Worm (Caenorhabditis elegans) whole organism, L2 larva: ENCODE measurements around the gene clp-6.

ENCODE experiments used
- aly-2 ChIP-seq: fragments of 150-350 bp; optimal IDR thresholded peaks from 2 replicates; lab custom pipeline; 2014; ENCODE audit warnings: missing biosample characterization, missing genetic modification characterization
- ceh-16 ChIP-seq: fragments of 150-350 bp; optimal IDR thresholded peaks from 2 replicates; lab custom pipeline; 2014; ENCODE audit warnings: missing biosample characterization, missing genetic modification characterization
- egl-27 ChIP-seq: sonication (generic microtip); optimal IDR thresholded peaks from 3 replicates; lab custom pipeline; 2017; ENCODE audit warnings: missing biosample characterization, missing genetic modification reagents, missing genetic modification characterization
- gmeb-1 ChIP-seq: fragments of 150-350 bp; optimal IDR thresholded peaks from 2 replicates; lab custom pipeline; 2014; ENCODE audit warnings: missing biosample characterization, missing genetic modification characterization
- lin-39 ChIP-seq: fragments of 150-350 bp; optimal IDR thresholded peaks from 2 replicates; lab custom pipeline; 2014; ENCODE audit warnings: missing biosample characterization, missing genetic modification reagents, missing genetic modification characterization
- nhr-10 ChIP-seq: sonication (generic microtip); optimal IDR thresholded peaks from 2 replicates; lab custom pipeline; 2017; ENCODE audit warnings: missing biosample characterization, missing genetic modification characterization
- nhr-11 ChIP-seq: fragments of 150-350 bp; optimal IDR thresholded peaks from 2 replicates; lab custom pipeline; 2014; ENCODE audit warnings: missing biosample characterization, missing genetic modification characterization
- unc-55 ChIP-seq: fragments of 150-350 bp; sonication (generic microtip); optimal IDR thresholded peaks from 3 replicates; lab custom pipeline; 2014; ENCODE audit warnings: missing biosample characterization, missing genetic modification reagents, missing genetic modification characterization

DNA sequence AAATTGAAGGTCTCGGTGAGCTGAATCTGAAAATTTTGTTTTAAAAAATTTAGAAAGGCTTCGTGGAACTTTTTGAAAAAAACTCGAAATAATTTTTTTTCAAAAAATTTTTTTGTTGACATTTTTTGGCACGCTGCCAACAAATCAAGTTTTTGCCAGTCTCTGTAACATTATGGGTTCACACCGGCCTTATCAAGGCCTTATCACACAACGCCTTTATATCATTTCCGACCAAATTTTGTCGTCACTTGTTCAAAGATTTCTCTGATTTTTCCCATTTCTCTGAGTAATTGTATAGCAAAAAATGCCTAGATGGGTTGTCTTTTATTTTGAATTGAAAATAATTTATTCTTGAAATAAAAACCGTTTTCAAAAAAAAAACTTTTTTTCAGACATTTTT is 29.1 kb downstream of the clp-6 start:
- TF ChIP-seq ceh-16 (tag; lab: Kevin White, UChicago) (no peak), nhr-11 (tag; lab: Kevin White, UChicago) (no peak), unc-55 (GFP tag; lab: Kevin White, UChicago) (no peak), nhr-10 (tag; lab: Kevin White, UChicago) (no peak), aly-2 (tag; lab: Kevin White, UChicago) (no peak), gmeb-1 (tag; lab: Kevin White, UChicago) (no peak), lin-39 (tag; lab: Kevin White, UChicago) (no peak), egl-27 (tag; lab: Kevin White, UChicago) (no peak)
